Worm (Caenorhabditis elegans): ENCODE results near the gene R10D12.10.

- TF ChIP-seq ref-1 (GFP tag; conservative IDR thresholded peaks at IDR 0.05) = no peak
- peak; percentile 24 for TF ChIP-seq cog-1 (tag; optimal IDR thresholded peaks at IDR 0.05)
- no peak for TF ChIP-seq med-1 (GFP tag; optimal IDR thresholded peaks at IDR 0.05; ENCODE audit: insufficient read depth)
- no peak for TF ChIP-seq ztf-29 (GFP tag; IDR thresholded peaks at IDR 0.05)
- TF ChIP-seq flt-1 (GFP tag; IDR thresholded peaks at IDR 0.05) = no peak
- TF ChIP-seq tab-1 (GFP tag; IDR thresholded peaks at IDR 0.05) = no peak
- TF ChIP-seq ztf-23 (GFP tag; IDR thresholded peaks at IDR 0.05) = no peak
- no peak for TF ChIP-seq T22C8.4 (GFP tag; IDR thresholded peaks at IDR 0.05)
Measured at ce11 chrV:14002402-14002801, 44.3 kb upstream of the R10D12.10 start.

Measured in whole organism, midembryonic.